Worm (Caenorhabditis elegans): Measurements from ENCODE around the gene ldb-1.

DNA sequence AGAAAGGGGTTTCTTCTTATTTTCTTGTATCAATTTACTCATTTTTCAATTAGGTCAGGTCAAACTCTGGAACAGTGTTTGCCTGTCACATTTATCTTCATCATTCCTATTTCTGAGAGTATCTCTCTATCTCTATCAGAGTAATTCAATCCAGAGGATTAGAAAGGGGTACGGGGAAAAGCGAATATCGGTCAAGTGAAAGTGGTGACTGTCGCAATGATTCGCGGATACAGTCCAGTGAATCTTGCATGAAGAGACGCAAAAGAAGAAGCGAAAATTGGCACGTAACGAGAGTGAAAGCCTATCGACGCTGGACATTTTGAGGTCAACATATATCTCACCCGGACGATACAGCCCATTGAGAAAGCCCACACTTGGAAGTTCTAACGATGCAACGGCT, 36.1 kb downstream of the ldb-1 start, which contains the start of gene lpr-4:
- TF ChIP-seq elt-2 (tag; optimal IDR thresholded peaks at IDR 0.05) (no peak), fos-1 (tag; optimal IDR thresholded peaks at IDR 0.05) (no peak), ceh-9 (tag; optimal IDR thresholded peaks at IDR 0.05) (no peak), skn-1 (tag; optimal IDR thresholded peaks at IDR 0.05) (no peak), ceh-16 (tag; optimal IDR thresholded peaks at IDR 0.05) (no peak), ztf-4 (tag; optimal IDR thresholded peaks at IDR 0.05) (no peak), nhr-77 (tag; optimal IDR thresholded peaks at IDR 0.05) (no peak), unc-62 (GFP tag; optimal IDR thresholded peaks at IDR 0.05) (peak; percentile 60), nhr-28 (tag; optimal IDR thresholded peaks at IDR 0.05) (no peak), zag-1 (tag; optimal IDR thresholded peaks at IDR 0.05) (no peak), ama-1 (optimal IDR thresholded peaks at IDR 0.05) (no peak), nfya-1 (tag; optimal IDR thresholded peaks at IDR 0.05; ENCODE audit: insufficient read depth) (no peak)
